Worm (Caenorhabditis elegans): ENCODE measurements around the gene sftd-3.

ce11 chrII:8920955-8921354, 43.0 kb downstream of the sftd-3 start:
- TF ChIP-seq nhr-237 (tag; optimal IDR thresholded peaks at IDR 0.05) (no peak), nhr-77 (tag; optimal IDR thresholded peaks at IDR 0.05) (no peak), mdl-1 (tag; optimal IDR thresholded peaks at IDR 0.05) (no peak), ama-1 (optimal IDR thresholded peaks at IDR 0.05) (no peak), lsy-2 (tag; optimal IDR thresholded peaks at IDR 0.05) (no peak), ztf-11 (tag; optimal IDR thresholded peaks at IDR 0.05) (no peak), elt-1 (tag; optimal IDR thresholded peaks at IDR 0.05) (no peak), skn-1 (tag; optimal IDR thresholded peaks at IDR 0.05) (no peak), blmp-1 (tag; optimal IDR thresholded peaks at IDR 0.05; ENCODE audit: insufficient read depth) (no peak), nhr-12 (tag; optimal IDR thresholded peaks at IDR 0.05) (no peak), snpc-4 (tag; optimal IDR thresholded peaks at IDR 0.05) (no peak), unc-62 (GFP tag; optimal IDR thresholded peaks at IDR 0.05) (no peak), ztf-4 (tag; optimal IDR thresholded peaks at IDR 0.05) (no peak), zag-1 (tag; optimal IDR thresholded peaks at IDR 0.05) (no peak)

Data from whole organism, L2 larva.